Worm (Caenorhabditis elegans) whole organism, L3 larva: Measurements from ENCODE around the gene srh-206.

Experiments used
- R02D3.7 ChIP-seq: fragments of 150-350 bp; optimal IDR thresholded peaks from 2 replicates; lab custom pipeline; 2014; ENCODE audit warnings: missing biosample characterization, missing genetic modification characterization
- aly-2 ChIP-seq: fragments of 150-350 bp; optimal IDR thresholded peaks from 2 replicates; lab custom pipeline; 2014; ENCODE audit warnings: missing biosample characterization, missing genetic modification characterization
- ama-1 ChIP-seq: fragments of 150-350 bp; optimal IDR thresholded peaks from 2 replicates; lab custom pipeline; 2018
- ceh-16 ChIP-seq: sonication (generic microtip); optimal IDR thresholded peaks from 2 replicates; lab custom pipeline; 2017; ENCODE audit warnings: missing biosample characterization, missing genetic modification characterization
- ceh-28 ChIP-seq: fragments of 150-350 bp; optimal IDR thresholded peaks from 2 replicates; lab custom pipeline; 2014; ENCODE audit warnings: missing biosample characterization, missing genetic modification reagents, missing genetic modification characterization
- ceh-82 ChIP-seq: fragments of 150-350 bp; optimal IDR thresholded peaks from 2 replicates; lab custom pipeline; 2014; ENCODE audit warnings: missing biosample characterization, missing genetic modification characterization
- daf-12 ChIP-seq: fragments of 150-350 bp; optimal IDR thresholded peaks from 2 replicates; lab custom pipeline; 2014; ENCODE audit warnings: missing biosample characterization, missing genetic modification reagents, missing genetic modification characterization
- egl-27 ChIP-seq: sonication (generic microtip); optimal IDR thresholded peaks from 4 replicates; lab custom pipeline; 2017; ENCODE audit warnings: missing biosample characterization, missing genetic modification reagents, missing genetic modification characterization
- egl-5 ChIP-seq: fragments of 150-350 bp; optimal IDR thresholded peaks from 2 replicates; lab custom pipeline; 2017; ENCODE audit warnings: missing biosample characterization, missing genetic modification reagents, missing genetic modification characterization, inconsistent platforms
- elt-1 ChIP-seq: fragments of 150-350 bp; optimal IDR thresholded peaks from 2 replicates; lab custom pipeline; 2014; ENCODE audit warnings: missing biosample characterization, missing genetic modification characterization
- elt-2 ChIP-seq: sonication (generic microtip); optimal IDR thresholded peaks from 2 replicates; lab custom pipeline; 2016; ENCODE audit warnings: missing genetic modification reagents, mild to moderate bottlenecking, missing genetic modification characterization, missing compliant biosample characterization
- elt-3 ChIP-seq, 3 experiments: fragments of 150-350 bp in 1 of 3; sonication (generic microtip) in 2 of 3; optimal IDR thresholded peaks; 2 replicates in 2 of 3; 4 replicates in 1 of 3; lab custom pipeline; 2014 to 2017; ENCODE audit warnings: missing biosample characterization in 3 of 3, missing genetic modification characterization in 3 of 3
- eor-1 ChIP-seq, 2 experiments: fragments of 150-350 bp; optimal IDR thresholded peaks; 2 replicates each; lab custom pipeline; 2014 to 2018; ENCODE audit warnings: missing biosample characterization in 2 of 2, missing genetic modification characterization in 2 of 2
- fkh-10 ChIP-seq: sonication (generic microtip); optimal IDR thresholded peaks from 2 replicates; lab custom pipeline; 2017; ENCODE audit warnings: missing biosample characterization, missing genetic modification reagents, missing genetic modification characterization
- fkh-2 ChIP-seq: fragments of 150-350 bp; optimal IDR thresholded peaks from 2 replicates; lab custom pipeline; 2014; ENCODE audit warnings: missing biosample characterization, missing genetic modification reagents, missing genetic modification characterization
- jun-1 ChIP-seq: fragments of 150-350 bp; optimal IDR thresholded peaks from 2 replicates; lab custom pipeline; 2014; ENCODE audit warnings: missing biosample characterization, missing genetic modification reagents, missing genetic modification characterization
- lin-15B ChIP-seq: fragments of 150-350 bp; optimal IDR thresholded peaks from 2 replicates; lab custom pipeline; 2014; ENCODE audit warnings: missing biosample characterization, missing genetic modification characterization
- lin-39 ChIP-seq: fragments of 150-350 bp; optimal IDR thresholded peaks from 2 replicates; lab custom pipeline; 2018; ENCODE audit warnings: missing biosample characterization, missing genetic modification reagents, missing genetic modification characterization
- mdl-1 ChIP-seq: fragments of 150-350 bp; optimal IDR thresholded peaks from 2 replicates; lab custom pipeline; 2014; ENCODE audit warnings: missing biosample characterization, missing genetic modification characterization
- mml-1 ChIP-seq: fragments of 150-350 bp; sonication (generic microtip); optimal IDR thresholded peaks from 3 replicates; lab custom pipeline; 2014; ENCODE audit warnings: missing biosample characterization, missing genetic modification characterization
- nfya-1 ChIP-seq: sonication (generic microtip); optimal IDR thresholded peaks from 2 replicates; lab custom pipeline; 2017; ENCODE audit warnings: missing genetic modification characterization, mild to moderate bottlenecking, missing compliant biosample characterization, antibody characterized with exemption, moderate library complexity; ENCODE audit not compliant: insufficient read depth
- nhr-11 ChIP-seq: fragments of 150-350 bp; optimal IDR thresholded peaks from 2 replicates; lab custom pipeline; 2014; ENCODE audit warnings: missing biosample characterization, missing genetic modification characterization
- nhr-12 ChIP-seq: fragments of 150-350 bp; optimal IDR thresholded peaks from 2 replicates; lab custom pipeline; 2014; ENCODE audit warnings: missing biosample characterization, missing genetic modification characterization
- nhr-237 ChIP-seq: fragments of 150-350 bp; optimal IDR thresholded peaks from 2 replicates; lab custom pipeline; 2014; ENCODE audit warnings: missing biosample characterization, missing genetic modification characterization
- nhr-43 ChIP-seq: sonication (generic microtip); optimal IDR thresholded peaks from 2 replicates; lab custom pipeline; 2016; ENCODE audit warnings: mild to moderate bottlenecking, missing genetic modification characterization, missing compliant biosample characterization; ENCODE audit not compliant: poor library complexity, severe bottlenecking
- nhr-76 ChIP-seq: fragments of 150-350 bp; sonication (generic microtip); optimal IDR thresholded peaks from 5 replicates; lab custom pipeline; 2014; ENCODE audit warnings: missing biosample characterization, missing genetic modification characterization
- pha-4 ChIP-seq: fragments of 150-350 bp; optimal IDR thresholded peaks from 2 replicates; lab custom pipeline; 2014; ENCODE audit warnings: missing biosample characterization, missing genetic modification reagents, missing genetic modification characterization
- pqm-1 ChIP-seq: fragments of 150-350 bp; optimal IDR thresholded peaks from 2 replicates; lab custom pipeline; 2017; ENCODE audit warnings: missing biosample characterization, missing genetic modification characterization, inconsistent platforms
- sea-2 ChIP-seq: fragments of 150-350 bp; sonication (generic microtip); optimal IDR thresholded peaks from 4 replicates; lab custom pipeline; 2014; ENCODE audit warnings: missing biosample characterization, missing genetic modification reagents, missing genetic modification characterization
- skn-1 ChIP-seq: fragments of 150-350 bp; optimal IDR thresholded peaks from 2 replicates; lab custom pipeline; 2014; ENCODE audit warnings: missing biosample characterization, missing genetic modification characterization
- tbx-2 ChIP-seq: sonication (generic microtip); optimal IDR thresholded peaks from 2 replicates; lab custom pipeline; 2016; ENCODE audit warnings: mild to moderate bottlenecking, missing genetic modification characterization, missing compliant biosample characterization
- unc-39 ChIP-seq: sonication (generic microtip); optimal IDR thresholded peaks from 4 replicates; lab custom pipeline; 2017; ENCODE audit warnings: missing biosample characterization, missing genetic modification characterization
- unc-62 ChIP-seq: fragments of 150-350 bp; sonication (generic microtip); optimal IDR thresholded peaks from 4 replicates; lab custom pipeline; 2014; ENCODE audit warnings: missing biosample characterization, missing genetic modification reagents, missing genetic modification characterization
- ztf-11 ChIP-seq: fragments of 150-350 bp; optimal IDR thresholded peaks from 2 replicates; lab custom pipeline; 2014; ENCODE audit warnings: missing biosample characterization, missing genetic modification characterization
- ztf-4 ChIP-seq: fragments of 150-350 bp; optimal IDR thresholded peaks from 2 replicates; lab custom pipeline; 2014; ENCODE audit warnings: missing biosample characterization, missing genetic modification characterization

Gene srh-206

DNA sequence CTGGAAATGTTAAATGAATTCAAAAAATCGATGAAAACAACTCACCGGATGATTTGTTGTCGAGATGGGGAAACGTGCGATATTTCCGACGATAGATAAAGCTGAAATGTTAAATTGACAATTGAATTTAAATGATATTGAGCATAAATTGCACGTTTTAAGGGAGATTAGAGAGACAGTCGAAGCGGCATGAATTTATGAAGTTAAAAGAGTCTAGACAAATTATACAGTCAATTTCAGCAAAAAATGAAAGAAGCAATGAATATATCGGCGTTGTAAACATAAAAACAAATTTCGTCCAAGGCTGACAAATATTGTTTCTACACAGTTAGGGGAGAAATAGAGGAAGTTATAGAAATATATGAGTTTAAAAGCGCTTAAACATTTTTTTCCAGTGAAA, 27.3 kb downstream of the srh-206 start, which contains the start of gene Y102A5C.36:
Gene Y102A5C.36, minus strand, starts transcription at position 101 of the 400 bp plus-strand sequence.
- TF ChIP-seq daf-12 (tag; lab: Kevin White, UChicago): no peak
- no peak for TF ChIP-seq fkh-2
- no peak for TF ChIP-seq nhr-76
- no peak for TF ChIP-seq lin-39 (tag; lab: Kevin White, UChicago)
- TF ChIP-seq pqm-1 (tag; lab: Kevin White, UChicago): no peak
- no peak for TF ChIP-seq unc-62
- TF ChIP-seq nhr-11 (tag; lab: Kevin White, UChicago): no peak
- no peak for TF ChIP-seq nfya-1
- no peak for TF ChIP-seq sea-2 (GFP tag; lab: Kevin White, UChicago)
- no peak for TF ChIP-seq pha-4 (tag; lab: Kevin White, UChicago)

DNA sequence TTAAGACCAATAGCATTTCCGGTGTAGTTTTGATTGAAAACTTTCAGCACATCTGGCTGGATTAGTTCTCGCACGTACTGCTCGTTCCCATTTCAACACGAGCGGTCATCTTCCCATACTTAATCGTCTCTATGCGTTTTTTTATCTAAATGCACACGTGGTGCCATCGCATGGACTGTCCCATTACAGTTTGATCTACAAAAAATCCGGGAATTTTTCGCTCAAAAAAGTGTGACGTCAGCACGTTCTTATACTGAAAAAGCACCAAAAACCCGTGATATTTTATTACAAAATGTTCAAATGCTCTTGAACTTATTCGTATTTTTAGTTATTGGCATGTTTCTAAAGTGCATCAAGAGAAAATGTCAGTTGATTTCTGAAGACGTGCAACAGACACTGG, 32.7 kb downstream of the srh-206 start, which contains the start of gene Y102A5C.4:
Gene Y102A5C.4, plus strand, starts transcription at position 301 of the 400 bp plus-strand sequence.
- TF ChIP-seq ceh-28 (tag; lab: Kevin White, UChicago) (no peak), elt-2 (tag; lab: Kevin White, UChicago) (no peak), unc-62 (no peak), egl-27 (tag; lab: Kevin White, UChicago) (no peak), mml-1 (tag; lab: Kevin White, UChicago) (no peak), fkh-2 (no peak), tbx-2 (no peak), nhr-43 (tag; lab: Kevin White, UChicago) (no peak), ama-1 (lab: Kevin White, UChicago) (no peak), lin-15B (no peak), daf-12 (tag; lab: Kevin White, UChicago) (no peak), skn-1 (no peak), mdl-1 (tag; lab: Kevin White, UChicago) (no peak), elt-3 (tag; optimal IDR thresholded peaks at IDR 0.05; lab: Kevin White, UChicago) (no peak)

DNA sequence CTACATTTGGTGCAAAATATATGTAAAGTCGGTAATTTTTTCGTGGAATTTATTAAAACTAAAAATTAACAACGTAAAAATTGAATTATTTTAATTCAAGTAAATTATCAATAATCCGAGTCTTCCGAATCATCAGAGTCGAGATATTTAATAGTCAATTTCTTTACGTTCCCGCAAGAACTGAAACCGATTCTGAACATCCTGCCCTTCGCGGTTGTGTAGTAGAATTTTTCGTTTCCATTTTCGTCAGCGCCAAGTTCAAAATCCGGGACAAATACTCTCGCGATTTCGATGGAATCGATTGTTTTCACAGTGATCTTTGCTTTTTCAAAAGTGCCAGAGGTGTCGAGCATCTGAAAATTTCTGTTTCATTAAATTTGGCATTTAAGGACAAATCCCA, 35.0 kb downstream of the srh-206 start:
- no peak for TF ChIP-seq jun-1 (tag; lab: Kevin White, UChicago)
- no peak for TF ChIP-seq ceh-16
- no peak for TF ChIP-seq ceh-82 (tag; lab: Kevin White, UChicago)
- TF ChIP-seq fkh-10 (GFP tag; lab: Kevin White, UChicago): no peak
- no peak for TF ChIP-seq mml-1 (tag; lab: Kevin White, UChicago)
- TF ChIP-seq egl-27 (tag; lab: Kevin White, UChicago): no peak
- TF ChIP-seq nhr-237: no peak

DNA sequence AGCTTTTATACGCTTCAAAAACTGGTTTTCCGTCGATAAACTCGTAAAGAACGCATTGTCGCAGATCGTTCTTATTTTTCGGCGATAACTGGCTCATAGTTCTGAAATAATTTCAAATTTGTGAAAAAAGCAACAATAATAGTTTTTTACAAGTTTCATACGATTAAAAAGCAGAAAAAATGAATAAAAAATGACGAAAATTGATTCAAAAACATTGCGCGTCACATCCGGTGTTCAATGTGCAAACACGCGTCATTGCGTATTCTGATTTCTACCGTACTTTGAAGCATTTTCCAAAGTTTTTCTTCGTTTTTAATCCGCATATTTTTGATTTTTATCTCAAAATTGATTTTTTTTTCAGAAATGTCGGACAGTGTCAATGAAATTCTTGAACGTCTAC, 36.3 kb downstream of the srh-206 start, which contains the start of the genes fbxa-206 and Y102A5C.2:
Gene fbxa-206, minus strand, starts transcription at position 101 of the 400 bp plus-strand sequence.
Gene Y102A5C.2, plus strand, starts transcription at position 354 of the 400 bp plus-strand sequence.
- no peak for TF ChIP-seq ceh-28 (tag; lab: Kevin White, UChicago)
- TF ChIP-seq nhr-237: no peak
- TF ChIP-seq elt-3 (tag; optimal IDR thresholded peaks at IDR 0.05; lab: Kevin White, UChicago): no peak
- TF ChIP-seq nhr-11 (tag; lab: Kevin White, UChicago): no peak
- no peak for TF ChIP-seq nhr-76
- no peak for TF ChIP-seq nhr-12
- no peak for TF ChIP-seq elt-1 (tag; lab: Kevin White, UChicago)
- TF ChIP-seq skn-1: no peak

DNA sequence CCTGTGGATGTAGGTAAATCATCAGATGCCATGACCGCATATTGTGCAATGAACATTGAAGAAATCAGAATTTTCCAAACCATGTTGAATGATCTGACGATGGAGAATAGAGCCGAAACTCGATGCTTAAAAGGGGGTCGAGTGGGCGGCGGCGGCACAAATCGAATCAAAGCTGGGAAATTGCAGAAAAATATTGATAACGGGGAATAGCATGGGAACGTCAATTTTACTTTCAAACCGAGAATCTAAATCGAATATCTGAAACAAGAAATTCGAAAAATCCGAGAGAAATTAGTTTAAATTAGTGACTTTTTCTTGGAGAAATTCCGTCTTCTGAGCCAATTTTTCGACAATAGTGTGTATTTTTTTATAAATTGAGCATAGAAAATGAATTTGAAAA, 38.6 kb downstream of the srh-206 start, which contains the start of gene F09C6.10:
Gene F09C6.10, minus strand, starts transcription at position 101 of the 400 bp plus-strand sequence.
- no peak for TF ChIP-seq ztf-4 (tag; lab: Kevin White, UChicago)
- no peak for TF ChIP-seq elt-2 (tag; lab: Kevin White, UChicago)
- no peak for TF ChIP-seq unc-39
- no peak for TF ChIP-seq tbx-2
- TF ChIP-seq R02D3.7 (tag; lab: Kevin White, UChicago): no peak
- no peak for TF ChIP-seq ztf-11
- no peak for TF ChIP-seq jun-1 (tag; lab: Kevin White, UChicago)
- TF ChIP-seq aly-2 (tag; lab: Kevin White, UChicago): no peak
- no peak for TF ChIP-seq nhr-43 (tag; lab: Kevin White, UChicago)
- no peak for TF ChIP-seq egl-5 (tag; lab: Kevin White, UChicago)
- no peak for TF ChIP-seq eor-1 (tag; optimal IDR thresholded peaks at IDR 0.05; lab: Kevin White, UChicago)
- TF ChIP-seq mml-1 (tag; lab: Kevin White, UChicago): no peak
